Worm (Caenorhabditis elegans) whole organism, L3 larva: Measurements from ENCODE around the gene sra-12.
"Not testable (repeated sequence)": the region's sequence is repeated elsewhere in the genome, so short reads cannot be mapped to it uniquely, and the experiment has no call there.

Experiments
- R02D3.7 ChIP-seq: fragments of 150-350 bp; optimal IDR thresholded peaks from 2 replicates; lab custom pipeline; 2014; ENCODE audit warnings: missing biosample characterization, missing genetic modification characterization
- ZK546.5 ChIP-seq: sonication (generic microtip); optimal IDR thresholded peaks from 2 replicates; lab custom pipeline; 2017; ENCODE audit warnings: missing biosample characterization, missing genetic modification characterization
- aly-2 ChIP-seq: fragments of 150-350 bp; optimal IDR thresholded peaks from 2 replicates; lab custom pipeline; 2014; ENCODE audit warnings: missing biosample characterization, missing genetic modification characterization
- ama-1 ChIP-seq: fragments of 150-350 bp; optimal IDR thresholded peaks from 2 replicates; lab custom pipeline; 2018
- ceh-9 ChIP-seq: sonication (generic microtip); optimal IDR thresholded peaks from 2 replicates; lab custom pipeline; 2018; ENCODE audit warnings: missing biosample characterization, missing genetic modification characterization
- daf-12 ChIP-seq: fragments of 150-350 bp; optimal IDR thresholded peaks from 2 replicates; lab custom pipeline; 2014; ENCODE audit warnings: missing biosample characterization, missing genetic modification reagents, missing genetic modification characterization
- egl-27 ChIP-seq: sonication (generic microtip); optimal IDR thresholded peaks from 4 replicates; lab custom pipeline; 2017; ENCODE audit warnings: missing biosample characterization, missing genetic modification reagents, missing genetic modification characterization
- elt-1 ChIP-seq: fragments of 150-350 bp; optimal IDR thresholded peaks from 2 replicates; lab custom pipeline; 2014; ENCODE audit warnings: missing biosample characterization, missing genetic modification characterization
- elt-2 ChIP-seq: sonication (generic microtip); optimal IDR thresholded peaks from 2 replicates; lab custom pipeline; 2016; ENCODE audit warnings: missing genetic modification reagents, mild to moderate bottlenecking, missing genetic modification characterization, missing compliant biosample characterization
- elt-3 ChIP-seq, 3 experiments: fragments of 150-350 bp in 1 of 3; sonication (generic microtip) in 2 of 3; optimal IDR thresholded peaks; 2 replicates in 2 of 3; 4 replicates in 1 of 3; lab custom pipeline; 2014 to 2017; ENCODE audit warnings: missing biosample characterization in 3 of 3, missing genetic modification characterization in 3 of 3
- eor-1 ChIP-seq, 2 experiments: fragments of 150-350 bp; optimal IDR thresholded peaks; 2 replicates each; lab custom pipeline; 2014 to 2018; ENCODE audit warnings: missing biosample characterization in 2 of 2, missing genetic modification characterization in 2 of 2
- fkh-2 ChIP-seq: fragments of 150-350 bp; optimal IDR thresholded peaks from 2 replicates; lab custom pipeline; 2014; ENCODE audit warnings: missing biosample characterization, missing genetic modification reagents, missing genetic modification characterization
- fos-1 ChIP-seq: fragments of 150-350 bp; optimal IDR thresholded peaks from 2 replicates; lab custom pipeline; 2014; ENCODE audit warnings: missing biosample characterization, missing genetic modification characterization
- hmg-11 ChIP-seq: sonication (generic microtip); optimal IDR thresholded peaks from 2 replicates; lab custom pipeline; 2016; ENCODE audit warnings: missing genetic modification characterization, missing compliant biosample characterization
- jun-1 ChIP-seq: fragments of 150-350 bp; optimal IDR thresholded peaks from 2 replicates; lab custom pipeline; 2014; ENCODE audit warnings: missing biosample characterization, missing genetic modification reagents, missing genetic modification characterization
- lin-39 ChIP-seq: fragments of 150-350 bp; optimal IDR thresholded peaks from 2 replicates; lab custom pipeline; 2018; ENCODE audit warnings: missing biosample characterization, missing genetic modification reagents, missing genetic modification characterization
- lsy-12 ChIP-seq: sonication (generic microtip); optimal IDR thresholded peaks from 2 replicates; lab custom pipeline; 2016; ENCODE audit warnings: mild to moderate bottlenecking, missing genetic modification characterization, missing compliant biosample characterization
- mml-1 ChIP-seq: fragments of 150-350 bp; sonication (generic microtip); optimal IDR thresholded peaks from 3 replicates; lab custom pipeline; 2014; ENCODE audit warnings: missing biosample characterization, missing genetic modification characterization
- nfya-1 ChIP-seq: sonication (generic microtip); optimal IDR thresholded peaks from 2 replicates; lab custom pipeline; 2017; ENCODE audit warnings: missing genetic modification characterization, mild to moderate bottlenecking, missing compliant biosample characterization, antibody characterized with exemption, moderate library complexity; ENCODE audit not compliant: insufficient read depth
- nhr-11 ChIP-seq: fragments of 150-350 bp; optimal IDR thresholded peaks from 2 replicates; lab custom pipeline; 2014; ENCODE audit warnings: missing biosample characterization, missing genetic modification characterization
- nhr-12 ChIP-seq: fragments of 150-350 bp; optimal IDR thresholded peaks from 2 replicates; lab custom pipeline; 2014; ENCODE audit warnings: missing biosample characterization, missing genetic modification characterization
- nhr-23 ChIP-seq: fragments of 150-350 bp; optimal IDR thresholded peaks from 2 replicates; lab custom pipeline; 2014; ENCODE audit warnings: missing biosample characterization, missing genetic modification reagents, missing genetic modification characterization
- nhr-237 ChIP-seq: fragments of 150-350 bp; optimal IDR thresholded peaks from 2 replicates; lab custom pipeline; 2014; ENCODE audit warnings: missing biosample characterization, missing genetic modification characterization
- nhr-67 ChIP-seq: fragments of 150-350 bp; optimal IDR thresholded peaks from 2 replicates; lab custom pipeline; 2014; ENCODE audit warnings: missing biosample characterization, missing genetic modification characterization
- nhr-76 ChIP-seq: fragments of 150-350 bp; sonication (generic microtip); optimal IDR thresholded peaks from 5 replicates; lab custom pipeline; 2014; ENCODE audit warnings: missing biosample characterization, missing genetic modification characterization
- nhr-77 ChIP-seq: fragments of 150-350 bp; optimal IDR thresholded peaks from 2 replicates; lab custom pipeline; 2014; ENCODE audit warnings: missing biosample characterization, missing genetic modification characterization
- pqm-1 ChIP-seq: fragments of 150-350 bp; optimal IDR thresholded peaks from 2 replicates; lab custom pipeline; 2017; ENCODE audit warnings: missing biosample characterization, missing genetic modification characterization, inconsistent platforms
- sea-2 ChIP-seq: fragments of 150-350 bp; sonication (generic microtip); optimal IDR thresholded peaks from 4 replicates; lab custom pipeline; 2014; ENCODE audit warnings: missing biosample characterization, missing genetic modification reagents, missing genetic modification characterization
- skn-1 ChIP-seq: fragments of 150-350 bp; optimal IDR thresholded peaks from 2 replicates; lab custom pipeline; 2014; ENCODE audit warnings: missing biosample characterization, missing genetic modification characterization
- tbx-2 ChIP-seq: sonication (generic microtip); optimal IDR thresholded peaks from 2 replicates; lab custom pipeline; 2016; ENCODE audit warnings: mild to moderate bottlenecking, missing genetic modification characterization, missing compliant biosample characterization
- unc-39 ChIP-seq: sonication (generic microtip); optimal IDR thresholded peaks from 4 replicates; lab custom pipeline; 2017; ENCODE audit warnings: missing biosample characterization, missing genetic modification characterization
- unc-62 ChIP-seq: fragments of 150-350 bp; sonication (generic microtip); optimal IDR thresholded peaks from 4 replicates; lab custom pipeline; 2014; ENCODE audit warnings: missing biosample characterization, missing genetic modification reagents, missing genetic modification characterization
- ztf-11 ChIP-seq: fragments of 150-350 bp; optimal IDR thresholded peaks from 2 replicates; lab custom pipeline; 2014; ENCODE audit warnings: missing biosample characterization, missing genetic modification characterization
- ztf-4 ChIP-seq: fragments of 150-350 bp; optimal IDR thresholded peaks from 2 replicates; lab custom pipeline; 2014; ENCODE audit warnings: missing biosample characterization, missing genetic modification characterization

sra-12 gene

DNA sequence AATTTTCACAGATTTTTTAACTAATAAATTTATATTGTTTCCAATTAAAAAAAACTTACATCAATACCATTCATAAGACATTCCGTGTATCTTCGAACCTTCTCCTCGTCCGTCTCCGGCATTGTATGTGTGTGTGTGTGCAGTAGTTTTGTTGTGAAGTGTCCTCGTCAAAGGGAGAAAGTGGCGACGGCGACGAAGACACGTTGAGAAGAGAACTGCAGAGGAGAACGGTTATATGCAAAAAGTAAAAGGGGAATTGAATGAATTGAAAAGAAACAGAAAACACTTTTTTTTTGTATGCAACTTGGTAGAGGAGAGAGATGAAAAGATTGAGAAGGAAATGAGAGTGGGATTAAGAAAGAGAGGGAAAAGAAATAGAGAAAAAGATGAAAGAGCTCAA is 41.2 kb upstream of the sra-12 start:
- no peak for TF ChIP-seq lin-39 (tag; lab: Kevin White, UChicago)
- TF ChIP-seq, all 47 proteins: peak for 0

DNA sequence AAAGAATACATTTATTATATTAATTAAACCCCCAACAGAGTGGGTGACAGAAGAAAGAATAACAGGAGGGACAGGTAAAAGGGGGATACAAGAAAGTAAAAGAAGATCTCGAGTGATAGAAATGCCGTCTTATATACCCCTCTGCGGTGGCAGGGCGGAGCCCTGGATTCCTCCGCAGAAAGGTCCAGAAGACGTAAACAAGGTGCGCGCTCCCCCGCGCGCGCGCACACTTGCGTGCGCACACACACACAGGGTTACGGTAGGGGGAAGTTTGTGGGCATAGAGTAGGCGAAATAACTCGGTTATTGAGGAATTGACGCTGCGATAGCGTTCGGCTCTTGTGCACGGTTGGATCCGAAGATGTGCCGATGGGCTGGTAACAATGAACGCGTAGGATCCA is 37.6 kb upstream of the sra-12 start, which contains the start of gene R03D7.15:
Gene R03D7.15 (plus strand): TSS at position 299 of the 400 bp plus-strand sequence.
- TF ChIP-seq fos-1 (tag; lab: Kevin White, UChicago); ama-1 (lab: Kevin White, UChicago); hmg-11 (tag; lab: Kevin White, UChicago): not testable (repeated sequence)

DNA sequence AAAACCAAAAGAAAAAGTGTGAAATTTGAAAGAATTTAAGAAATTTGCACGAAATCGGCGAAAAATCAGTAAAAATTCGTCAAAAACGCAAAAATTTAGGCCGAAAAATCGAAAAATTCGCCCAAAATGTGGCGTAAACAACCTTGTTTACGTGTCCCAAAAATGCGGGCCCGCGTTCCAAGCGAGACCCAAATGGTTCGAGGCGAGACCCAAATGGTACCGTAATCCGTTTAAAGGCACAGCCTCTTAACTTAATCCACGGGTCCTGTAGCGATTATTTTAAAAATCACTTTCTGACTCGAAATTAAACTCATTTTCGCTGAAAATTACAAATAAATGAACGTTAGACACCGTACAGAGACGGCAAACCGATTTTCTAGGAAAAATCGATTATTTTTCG is 31.1 kb upstream of the sra-12 start:
- no peak for TF ChIP-seq nhr-23 (tag; lab: Kevin White, UChicago)
- TF ChIP-seq egl-27 (tag; lab: Kevin White, UChicago), result no peak
- no peak for TF ChIP-seq daf-12 (tag; lab: Kevin White, UChicago)
- no peak for TF ChIP-seq jun-1
- TF ChIP-seq ztf-11 (tag; lab: Kevin White, UChicago), result no peak
- TF ChIP-seq elt-1, result no peak
- TF ChIP-seq R02D3.7 (tag; lab: Kevin White, UChicago), result no peak
- TF ChIP-seq, all 47 proteins: peak for 0

DNA sequence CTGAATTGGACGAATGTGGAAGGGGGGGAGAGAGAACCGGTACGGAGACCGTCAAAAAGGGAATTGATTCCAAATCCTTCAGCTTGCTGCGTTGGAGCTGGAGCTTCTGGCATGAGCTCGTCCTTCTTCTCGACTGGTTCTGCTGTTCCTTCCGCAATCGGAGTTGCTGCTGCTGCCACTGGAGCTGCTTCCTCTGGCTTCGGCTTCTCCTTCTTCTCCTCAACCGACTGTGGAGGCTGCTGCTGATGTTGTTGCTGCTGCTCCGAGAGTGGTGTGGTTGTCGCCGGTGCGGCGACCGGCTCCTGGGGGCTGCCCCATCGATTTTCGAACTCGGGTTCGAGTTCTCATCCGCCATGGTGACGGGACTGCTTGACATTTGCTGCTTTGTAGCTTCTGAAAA is 30.5 kb upstream of the sra-12 start, which contains the start of gene R03D7.2:
Gene R03D7.2 (minus strand): TSS at position 399 of the 400 bp plus-strand sequence.
- TF ChIP-seq aly-2 (tag; lab: Kevin White, UChicago) (no peak), daf-12 (tag; lab: Kevin White, UChicago) (no peak), nhr-11 (tag; lab: Kevin White, UChicago) (no peak), elt-3 (tag; optimal IDR thresholded peaks at IDR 0.05; lab: Kevin White, UChicago) (no peak), nhr-237 (no peak), nhr-23 (tag; lab: Kevin White, UChicago) (no peak), eor-1 (tag; optimal IDR thresholded peaks at IDR 0.05; lab: Kevin White, UChicago) (no peak), ZK546.5 (no peak), unc-39 (tag; lab: Kevin White, UChicago) (no peak), nhr-77 (no peak), nhr-76 (tag; lab: Kevin White, UChicago) (no peak), fkh-2 (tag; lab: Kevin White, UChicago) (no peak), nhr-12 (no peak), skn-1 (tag; lab: Kevin White, UChicago) (no peak), R02D3.7 (tag; lab: Kevin White, UChicago) (no peak), fos-1 (tag; lab: Kevin White, UChicago) (no peak), hmg-11 (tag; lab: Kevin White, UChicago) (no peak), tbx-2 (tag; lab: Kevin White, UChicago) (no peak), sea-2 (no peak)

DNA sequence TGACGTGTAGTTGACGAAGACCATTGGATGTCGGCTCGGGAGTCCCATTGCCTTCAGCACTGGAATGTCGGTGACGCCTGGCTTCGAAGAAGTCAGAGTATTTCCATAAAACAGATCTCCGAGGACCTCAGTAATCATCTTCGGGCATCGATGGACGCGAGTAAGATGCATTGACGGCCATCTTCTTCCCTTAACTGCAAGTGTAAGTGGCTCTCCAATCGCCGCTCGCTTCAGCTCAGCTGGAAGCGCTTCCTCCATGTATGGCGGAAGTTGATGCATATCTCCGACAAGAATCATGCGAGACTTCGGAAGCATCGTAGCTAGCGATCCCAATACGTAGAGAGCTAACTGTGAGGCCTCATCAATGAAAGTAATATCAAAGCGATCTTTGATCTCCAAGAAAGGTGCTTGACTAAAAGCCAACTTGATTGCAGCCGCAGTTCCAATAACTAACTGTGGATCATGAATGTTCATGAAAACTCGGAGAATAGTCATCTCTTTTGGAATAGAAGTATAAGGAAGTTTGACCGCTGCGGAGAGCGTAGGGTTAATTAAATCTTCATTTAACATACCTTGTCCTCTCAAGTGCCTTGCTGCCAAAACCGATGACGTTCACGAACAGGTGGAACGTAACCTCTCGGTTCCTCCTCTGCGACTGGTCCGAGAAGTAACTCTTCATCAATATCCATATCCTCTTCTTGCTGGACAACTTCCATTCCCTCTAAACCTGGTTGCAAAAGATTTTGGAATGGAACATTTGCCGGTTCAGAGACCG is 29.9 kb upstream of the sra-12 start:
- no peak for TF ChIP-seq ztf-4
- TF ChIP-seq nfya-1, result no peak
- no peak for TF ChIP-seq nhr-67 (tag; lab: Kevin White, UChicago)
- TF ChIP-seq nhr-12, result no peak
- TF ChIP-seq elt-2 (tag; lab: Kevin White, UChicago), result no peak
- no peak for TF ChIP-seq unc-39 (tag; lab: Kevin White, UChicago)
- TF ChIP-seq elt-1, result no peak
- TF ChIP-seq mml-1 (tag; lab: Kevin White, UChicago), result no peak
- TF ChIP-seq lsy-12 (tag; lab: Kevin White, UChicago), result no peak
- no peak for TF ChIP-seq daf-12 (tag; lab: Kevin White, UChicago)
- TF ChIP-seq lin-39 (tag; lab: Kevin White, UChicago), result no peak
- TF ChIP-seq, all 47 proteins: peak for 0

DNA sequence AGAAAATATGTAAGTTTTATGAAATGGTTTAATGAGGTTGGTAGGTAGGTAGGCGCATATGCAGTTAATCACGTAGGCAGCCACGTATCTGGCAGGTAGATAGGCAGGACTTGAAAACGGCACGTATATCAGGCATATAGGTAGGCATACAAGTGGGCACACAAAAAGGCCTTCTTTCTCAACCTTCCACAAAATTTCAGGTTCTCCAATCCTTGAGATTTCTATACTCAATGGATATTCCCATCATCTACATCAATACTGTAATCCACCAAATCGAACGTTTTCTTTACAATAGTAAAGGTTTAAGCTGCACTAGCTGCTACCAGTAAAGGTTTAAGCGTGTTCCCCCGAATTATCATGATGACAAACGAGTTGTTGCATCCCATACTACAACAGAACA is 28.0 kb upstream of the sra-12 start:
- TF ChIP-seq unc-39 (tag; lab: Kevin White, UChicago) (no peak), nhr-67 (tag; lab: Kevin White, UChicago) (no peak), nhr-76 (tag; lab: Kevin White, UChicago) (no peak), daf-12 (tag; lab: Kevin White, UChicago) (no peak), pqm-1 (tag; lab: Kevin White, UChicago) (no peak), eor-1 (tag; optimal IDR thresholded peaks at IDR 0.05; lab: Kevin White, UChicago) (no peak), R02D3.7 (tag; lab: Kevin White, UChicago) (no peak), egl-27 (tag; lab: Kevin White, UChicago) (no peak), elt-3 (tag; optimal IDR thresholded peaks at IDR 0.05; lab: Kevin White, UChicago) (no peak), nhr-237 (no peak), hmg-11 (tag; lab: Kevin White, UChicago) (no peak), ZK546.5 (no peak), unc-62 (GFP tag; lab: Kevin White, UChicago) (no peak), fos-1 (tag; lab: Kevin White, UChicago) (no peak), ama-1 (lab: Kevin White, UChicago) (no peak), fkh-2 (tag; lab: Kevin White, UChicago) (no peak), ztf-11 (tag; lab: Kevin White, UChicago) (no peak), ceh-9 (tag; lab: Kevin White, UChicago) (no peak), skn-1 (tag; lab: Kevin White, UChicago) (no peak)
